Fruit fly (Drosophila melanogaster) whole organism, embryonic: ENCODE results near the gene mon2.

Source experiments
- Ada2b ChIP-seq: fragments of 200-800 bp; sonication (Bioruptor generic); IDR thresholded peaks from 2 replicates; pipeline ENCODE4 v1.3.6; 2022; ENCODE audit warnings: missing biosample characterization, missing genetic modification characterization
- Bteb2 ChIP-seq: fragments of 200-800 bp; sonication (Bioruptor generic); optimal IDR thresholded peaks from 2 replicates; lab custom pipeline; 2016; ENCODE audit warnings: missing biosample characterization, missing genetic modification characterization
- C15 ChIP-seq: fragments of 200-800 bp; sonication (Bioruptor generic); IDR thresholded peaks from 3 replicates; pipeline ENCODE4 v1.3.6; 2022; ENCODE audit warnings: missing biosample characterization, missing genetic modification characterization
- CG10543 ChIP-seq: fragments of 200-800 bp; sonication (Bioruptor generic); optimal IDR thresholded peaks from 3 replicates; lab custom pipeline; 2017; ENCODE audit warnings: missing biosample characterization, mild to moderate bottlenecking, missing genetic modification characterization, moderate library complexity
- CG12155 ChIP-seq: fragments of 200-800 bp; sonication (Bioruptor generic); optimal IDR thresholded peaks from 3 replicates; lab custom pipeline; 2016; ENCODE audit warnings: missing biosample characterization, missing genetic modification characterization
- CG13424 ChIP-seq: fragments of 200-800 bp; sonication (Bioruptor generic); optimal IDR thresholded peaks from 2 replicates; lab custom pipeline; 2019; ENCODE audit warnings: missing biosample characterization, mild to moderate bottlenecking, missing genetic modification characterization, moderate library complexity
- CG14050 ChIP-seq: fragments of 200-800 bp; sonication (Bioruptor generic); IDR thresholded peaks from 3 replicates; pipeline ENCODE4 v1.3.6; 2022; ENCODE audit warnings: missing biosample characterization, missing genetic modification characterization
- CG14965 ChIP-seq: fragments of 200-800 bp; sonication (Bioruptor generic); optimal IDR thresholded peaks from 2 replicates; lab custom pipeline; 2016; ENCODE audit warnings: missing biosample characterization, missing genetic modification characterization, borderline replicate concordance
- CG16813 ChIP-seq: fragments of 200-800 bp; sonication (Bioruptor generic); IDR thresholded peaks from 3 replicates; pipeline ENCODE4 v1.3.6; 2022; ENCODE audit warnings: missing biosample characterization, missing genetic modification characterization; ENCODE audit not compliant: partially characterized antibody
- CG16863 ChIP-seq: fragments of 200-800 bp; sonication (Bioruptor generic); optimal IDR thresholded peaks from 3 replicates; lab custom pipeline; 2016; ENCODE audit warnings: missing biosample characterization, missing genetic modification characterization
- CG30020 ChIP-seq: fragments of 200-800 bp; optimal IDR thresholded peaks from 2 replicates; lab custom pipeline; 2019; ENCODE audit warnings: missing biosample characterization, mild to moderate bottlenecking, missing genetic modification characterization, moderate library complexity
- CG3281 ChIP-seq: fragments of 200-800 bp; sonication (Bioruptor generic); optimal IDR thresholded peaks from 3 replicates; lab custom pipeline; 2017; ENCODE audit warnings: missing biosample characterization, mild to moderate bottlenecking, missing genetic modification characterization
- CG3847 ChIP-seq: fragments of 200-800 bp; sonication (Bioruptor generic); IDR thresholded peaks from 2 replicates; pipeline ENCODE4 v1.3.6; 2022; ENCODE audit warnings: missing biosample characterization, missing genetic modification characterization
- CG6272 ChIP-seq: fragments of 200-800 bp; sonication (Bioruptor generic); IDR thresholded peaks from 2 replicates; pipeline ENCODE4 v1.3.6; 2022; ENCODE audit warnings: missing biosample characterization, missing genetic modification characterization
- CG6654 ChIP-seq: fragments of 200-800 bp; sonication (Bioruptor generic); optimal IDR thresholded peaks from 2 replicates; lab custom pipeline; 2017; ENCODE audit warnings: missing biosample characterization, mild to moderate bottlenecking, missing genetic modification characterization
- CG7556 ChIP-seq: fragments of 200-800 bp; sonication (Bioruptor generic); optimal IDR thresholded peaks from 2 replicates; lab custom pipeline; 2017; ENCODE audit warnings: missing biosample characterization, mild to moderate bottlenecking, missing genetic modification characterization
- CG7786 ChIP-seq: fragments of 200-800 bp; sonication (Bioruptor generic); optimal IDR thresholded peaks from 2 replicates; lab custom pipeline; 2016; ENCODE audit warnings: missing biosample characterization, missing genetic modification characterization
- CG8359 ChIP-seq: fragments of 200-800 bp; sonication (Bioruptor generic); optimal IDR thresholded peaks from 2 replicates; lab custom pipeline; 2017; ENCODE audit warnings: missing biosample characterization, mild to moderate bottlenecking, missing genetic modification characterization, borderline replicate concordance
- CG9609 ChIP-seq: fragments of 200-800 bp; sonication (Bioruptor generic); optimal IDR thresholded peaks from 3 replicates; lab custom pipeline; 2016; ENCODE audit warnings: missing biosample characterization, missing genetic modification characterization
- CHES-1-like ChIP-seq: fragments of 200-800 bp; sonication (Bioruptor generic); optimal IDR thresholded peaks from 2 replicates; lab custom pipeline; 2016; ENCODE audit warnings: missing biosample characterization, missing genetic modification characterization
- Doc3 ChIP-seq: fragments of 200-800 bp; sonication (Bioruptor generic); IDR thresholded peaks from 3 replicates; pipeline ENCODE4 v1.3.6; 2022; ENCODE audit warnings: missing biosample characterization, missing genetic modification characterization; ENCODE audit not compliant: partially characterized antibody
- ERR ChIP-seq: fragments of 200-800 bp; sonication (Bioruptor generic); optimal IDR thresholded peaks from 2 replicates; lab custom pipeline; 2016; ENCODE audit warnings: missing biosample characterization, missing genetic modification characterization
- Hey ChIP-seq: fragments of 200-800 bp; sonication (Bioruptor generic); optimal IDR thresholded peaks from 3 replicates; lab custom pipeline; 2018; ENCODE audit warnings: missing biosample characterization, mild to moderate bottlenecking, missing genetic modification characterization
- Pdp1 ChIP-seq, 2 experiments: fragments of 200-800 bp; sonication (Bioruptor generic); optimal IDR thresholded peaks; 3 replicates each; lab custom pipeline; 2016; ENCODE audit warnings: missing biosample characterization in 2 of 2, missing genetic modification characterization in 2 of 2, mild to moderate bottlenecking in 1 of 2, moderate library complexity in 1 of 2
- Sox100B ChIP-seq: fragments of 200-800 bp; sonication (Bioruptor generic); optimal IDR thresholded peaks from 3 replicates; lab custom pipeline; 2018; ENCODE audit warnings: missing biosample characterization, mild to moderate bottlenecking, missing genetic modification characterization
- Tbp ChIP-seq: fragments of >200 bp; optimal IDR thresholded peaks from 2 replicates; lab custom pipeline; 2018; ENCODE audit warnings: missing biosample characterization, missing genetic modification characterization
- Xbp1 ChIP-seq: fragments of 200-800 bp; sonication (Bioruptor generic); optimal IDR thresholded peaks from 3 replicates; lab custom pipeline; 2016; ENCODE audit warnings: missing biosample characterization, mild to moderate bottlenecking, missing genetic modification characterization
- cato ChIP-seq: fragments of 200-800 bp; sonication (Bioruptor generic); optimal IDR thresholded peaks from 2 replicates; lab custom pipeline; 2016; ENCODE audit warnings: missing biosample characterization, missing genetic modification characterization, borderline replicate concordance
- cg ChIP-seq: fragments of 200-800 bp; sonication (Bioruptor generic); optimal IDR thresholded peaks from 3 replicates; lab custom pipeline; 2019; ENCODE audit warnings: missing biosample characterization, mild to moderate bottlenecking, missing genetic modification characterization, moderate library complexity
- chinmo ChIP-seq: fragments of 200-800 bp; sonication (Bioruptor generic); IDR thresholded peaks from 4 replicates; pipeline ENCODE4 v1.3.6; 2022; ENCODE audit warnings: missing biosample characterization, missing genetic modification characterization; ENCODE audit not compliant: partially characterized antibody
- dimm ChIP-seq: fragments of 200-800 bp; sonication (Bioruptor generic); IDR thresholded peaks from 2 replicates; pipeline ENCODE4 v1.3.6; 2022; ENCODE audit warnings: missing biosample characterization, missing genetic modification characterization
- ems ChIP-seq: fragments of 200-800 bp; sonication (Bioruptor generic); optimal IDR thresholded peaks from 3 replicates; lab custom pipeline; 2016; ENCODE audit warnings: missing biosample characterization, missing genetic modification characterization
- fd64A ChIP-seq: fragments of 200-800 bp; sonication (Bioruptor generic); optimal IDR thresholded peaks from 3 replicates; lab custom pipeline; 2018; ENCODE audit warnings: missing biosample characterization, mild to moderate bottlenecking, missing genetic modification characterization
- ftz-f1 ChIP-seq: fragments of 200-800 bp; sonication (Bioruptor generic); optimal IDR thresholded peaks from 2 replicates; lab custom pipeline; 2016; ENCODE audit warnings: missing biosample characterization, missing genetic modification characterization
- fu2 ChIP-seq: fragments of 200-800 bp; sonication (Bioruptor generic); optimal IDR thresholded peaks from 2 replicates; lab custom pipeline; 2016; ENCODE audit warnings: missing biosample characterization, missing genetic modification characterization
- grn ChIP-seq: fragments of 200-800 bp; sonication (Bioruptor generic); optimal IDR thresholded peaks from 3 replicates; lab custom pipeline; 2017; ENCODE audit warnings: missing biosample characterization, missing genetic modification characterization
- h ChIP-seq: fragments of >200 bp; optimal IDR thresholded peaks from 2 replicates; lab custom pipeline; 2017
- ham ChIP-seq: fragments of 200-800 bp; sonication (Bioruptor generic); IDR thresholded peaks from 2 replicates; pipeline ENCODE4 v1.3.6; 2022; ENCODE audit warnings: missing biosample characterization, missing genetic modification characterization
- klu ChIP-seq: fragments of 200-800 bp; sonication (Bioruptor generic); IDR thresholded peaks from 2 replicates; pipeline ENCODE4 v1.3.6; 2022; ENCODE audit warnings: missing biosample characterization, missing genetic modification characterization
- lmd ChIP-seq: fragments of 200-800 bp; sonication (Bioruptor generic); IDR thresholded peaks from 2 replicates; pipeline ENCODE4 v1.3.6; 2022; ENCODE audit warnings: missing biosample characterization, missing genetic modification characterization
- luna ChIP-seq: fragments of 200-800 bp; sonication (Bioruptor generic); optimal IDR thresholded peaks from 2 replicates; lab custom pipeline; 2016; ENCODE audit warnings: missing biosample characterization, missing genetic modification characterization
- org-1 ChIP-seq: fragments of 200-800 bp; sonication (Bioruptor generic); optimal IDR thresholded peaks from 2 replicates; lab custom pipeline; 2017; ENCODE audit warnings: missing biosample characterization, missing genetic modification characterization
- pho ChIP-seq: fragments of 200-800 bp; sonication (Bioruptor generic); optimal IDR thresholded peaks from 2 replicates; lab custom pipeline; 2016; ENCODE audit warnings: missing biosample characterization, missing genetic modification characterization
- pros ChIP-seq: fragments of 200-800 bp; sonication (Bioruptor generic); optimal IDR thresholded peaks from 3 replicates; lab custom pipeline; 2019; ENCODE audit warnings: missing biosample characterization, mild to moderate bottlenecking, missing genetic modification characterization, moderate library complexity
- repo ChIP-seq: fragments of 200-800 bp; sonication (Bioruptor generic); optimal IDR thresholded peaks from 2 replicates; lab custom pipeline; 2016; ENCODE audit warnings: missing biosample characterization, missing genetic modification characterization
- row ChIP-seq: fragments of 200-800 bp; sonication (Bioruptor generic); IDR thresholded peaks from 3 replicates; pipeline ENCODE4 v1.3.6; 2022; ENCODE audit warnings: missing biosample characterization, missing genetic modification characterization
- seq ChIP-seq: fragments of 200-800 bp; sonication (Bioruptor generic); IDR thresholded peaks from 2 replicates; pipeline ENCODE4 v1.3.6; 2022; ENCODE audit warnings: missing biosample characterization, missing genetic modification characterization
- sim ChIP-seq: fragments of 200-800 bp; sonication (Bioruptor generic); IDR thresholded peaks from 2 replicates; pipeline ENCODE4 v1.3.6; 2022; ENCODE audit warnings: missing biosample characterization, missing genetic modification characterization
- ttk ChIP-seq: fragments of 200-800 bp; sonication (Bioruptor generic); IDR thresholded peaks from 2 replicates; pipeline ENCODE4 v2.1.2; 2022; ENCODE audit warnings: missing biosample characterization, missing genetic modification characterization
- unpg ChIP-seq: fragments of 200-800 bp; sonication (Bioruptor generic); optimal IDR thresholded peaks from 3 replicates; lab custom pipeline; 2018; ENCODE audit warnings: missing biosample characterization, mild to moderate bottlenecking, missing genetic modification characterization, moderate library complexity
- vvl ChIP-seq: fragments of 200-800 bp; sonication (Bioruptor generic); IDR thresholded peaks from 2 replicates; pipeline ENCODE4 v1.3.6; 2022; ENCODE audit warnings: missing biosample characterization, missing genetic modification characterization

The mon2 gene

DNA sequence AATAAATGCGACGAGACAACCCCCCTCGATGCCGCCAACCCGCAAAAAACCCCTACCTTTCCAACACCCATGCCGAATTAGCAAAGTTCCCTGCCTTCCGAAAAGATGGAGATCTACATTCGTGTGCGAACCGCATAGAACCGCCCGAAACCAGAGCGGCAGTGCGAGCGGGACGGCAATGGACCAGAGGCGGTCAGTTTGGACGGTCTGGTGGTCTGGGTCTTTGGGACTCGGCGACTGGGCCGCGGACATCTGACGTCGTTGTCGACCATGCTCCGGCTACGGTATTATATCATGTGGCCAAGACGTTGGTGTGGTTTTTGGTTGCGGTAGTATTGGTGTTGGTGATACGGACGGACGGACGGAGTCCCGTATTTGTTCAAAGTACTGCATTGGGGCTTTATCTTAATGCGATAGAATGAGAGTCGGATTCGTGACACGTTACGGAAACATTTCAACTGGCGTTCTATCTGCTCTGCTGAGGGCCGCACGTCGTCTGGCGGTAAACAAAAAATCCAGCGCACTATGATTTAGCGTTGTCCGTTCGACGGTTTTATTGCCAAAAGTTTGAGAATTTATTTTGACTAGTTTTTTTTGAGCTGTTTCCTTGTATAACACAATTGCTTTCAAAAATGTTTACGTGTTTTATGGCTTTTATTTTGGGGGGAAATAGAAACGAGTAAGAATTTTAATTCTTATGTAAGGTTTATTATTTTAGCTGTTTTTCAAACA is 36.9 kb downstream of the mon2 start (continued):
- TF ChIP-seq fu2 (GFP tag; lab: Kevin White, UChicago) (peak; percentile 27), klu (GFP tag; lab: Robert Waterston, UW) (no peak), Bteb2 (no peak), CG7556 (GFP tag; lab: Kevin White, UChicago) (no peak), C15 (no peak), Tbp (GFP tag; lab: Kevin White, UChicago) (no peak), pho (GFP tag; lab: Kevin White, UChicago) (no peak), CG3847 (GFP tag; lab: Robert Waterston, UW) (0 out of 2 replicates have a peak, but pooled peaks have one; percentile 8), fd64A (GFP tag; lab: Kevin White, UChicago) (no peak), unpg (GFP tag; lab: Kevin White, UChicago) (no peak), row (GFP tag; lab: Robert Waterston, UW) (peak; percentile 65), Pdp1 (GFP tag; optimal IDR thresholded peaks at IDR 0.05; lab: Kevin White, UChicago) (peak in 1 of 2 experiments; percentile 92), CHES-1-like (GFP tag; lab: Kevin White, UChicago) (peak; percentile 1), CG6272 (no peak), org-1 (GFP tag; lab: Kevin White, UChicago) (no peak), cato (GFP tag; lab: Kevin White, UChicago) (no peak), sim (GFP tag; lab: Robert Waterston, UW) (no peak), ham (GFP tag; lab: Robert Waterston, UW) (0 out of 2 replicates have a peak, but pooled peaks have one; percentile 10), ERR (no peak), CG30020 (tag; lab: Kevin White, UChicago) (no peak), CG8359 (no peak), CG16813 (GFP tag; lab: Robert Waterston, UW) (no peak), CG13424 (tag; lab: Kevin White, UChicago) (no peak), repo (GFP tag; lab: Kevin White, UChicago) (no peak), ttk (GFP tag; lab: Robert Waterston, UW) (no peak), CG9609 (GFP tag; lab: Kevin White, UChicago) (no peak), CG14050 (GFP tag; lab: Robert Waterston, UW) (no peak), CG14965 (GFP tag; lab: Kevin White, UChicago) (no peak), CG3281 (GFP tag; lab: Kevin White, UChicago) (no peak), Doc3 (no peak), ftz-f1 (no peak), lmd (GFP tag; lab: Robert Waterston, UW) (0 out of 2 replicates have a peak, but pooled peaks have one; percentile 28), vvl (GFP tag; lab: Robert Waterston, UW) (no peak), pros (GFP tag; lab: Kevin White, UChicago) (no peak), chinmo (GFP tag; lab: Robert Waterston, UW) (peak; percentile 91), Sox100B (GFP tag; lab: Kevin White, UChicago) (no peak), CG16863 (GFP tag; lab: Kevin White, UChicago) (no peak), Xbp1 (GFP tag; lab: Kevin White, UChicago) (no peak), h (no peak), CG10543 (GFP tag; lab: Kevin White, UChicago) (peak; percentile 90), ems (no peak), CG6654 (GFP tag; lab: Kevin White, UChicago) (no peak), Ada2b (GFP tag; lab: Robert Waterston, UW) (no peak), seq (GFP tag; lab: Robert Waterston, UW) (no peak), dimm (GFP tag; lab: Robert Waterston, UW) (no peak), CG12155 (GFP tag; lab: Kevin White, UChicago) (peak; percentile 19), luna (GFP tag; lab: Kevin White, UChicago) (no peak), grn (GFP tag; lab: Kevin White, UChicago) (no peak), cg (GFP tag; lab: Kevin White, UChicago) (peak; percentile 48), CG7786 (GFP tag; lab: Kevin White, UChicago) (no peak), Hey (no peak)
